Worm (Caenorhabditis elegans) whole organism, late embryonic: ENCODE measurements around the gene C48B4.11.

Source experiments
- C38D4.7 ChIP-seq: fragments of 200-800 bp; sonication (Bioruptor generic); optimal IDR thresholded peaks from 2 replicates; lab custom pipeline; 2018; ENCODE audit warnings: mild to moderate bottlenecking, missing genetic modification characterization, moderate library complexity, missing compliant biosample characterization
- F13H6.1 ChIP-seq: sonication (generic microtip); optimal IDR thresholded peaks from 2 replicates; lab custom pipeline; 2016; ENCODE audit warnings: missing genetic modification characterization, missing compliant biosample characterization
- K09A11.1 ChIP-seq: sonication (generic microtip); optimal IDR thresholded peaks from 2 replicates; lab custom pipeline; 2017; ENCODE audit warnings: antibody characterized with exemption, mild to moderate bottlenecking, missing genetic modification characterization, missing compliant biosample characterization; ENCODE audit not compliant: insufficient read depth
- T23F11.4 ChIP-seq: fragments of 200-800 bp; sonication (Bioruptor generic); optimal IDR thresholded peaks from 2 replicates; lab custom pipeline; 2018; ENCODE audit warnings: mild to moderate bottlenecking, missing genetic modification characterization, missing compliant biosample characterization
- ama-1 ChIP-seq: fragments of 150-350 bp; optimal IDR thresholded peaks from 2 replicates; lab custom pipeline; 2014
- ceh-19 ChIP-seq: fragments of 200-800 bp; sonication (Bioruptor generic); optimal IDR thresholded peaks from 2 replicates; lab custom pipeline; 2018; ENCODE audit warnings: mild to moderate bottlenecking, missing genetic modification characterization, missing compliant biosample characterization
- ceh-2 ChIP-seq: sonication (generic microtip); optimal IDR thresholded peaks from 2 replicates; lab custom pipeline; 2016; ENCODE audit warnings: missing genotype, missing genetic modification characterization, missing compliant biosample characterization
- ceh-22 ChIP-seq: sonication (generic microtip); optimal IDR thresholded peaks from 2 replicates; lab custom pipeline; 2017; ENCODE audit warnings: missing biosample characterization, missing genetic modification characterization
- ceh-34 ChIP-seq: sonication (generic microtip); optimal IDR thresholded peaks from 2 replicates; lab custom pipeline; 2016; ENCODE audit warnings: mild to moderate bottlenecking, missing genetic modification characterization, missing compliant biosample characterization
- ceh-45 ChIP-seq: fragments of 200-800 bp; sonication (Bioruptor generic); IDR thresholded peaks from 2 replicates; pipeline ENCODE4 v1.3.6; 2022; ENCODE audit warnings: missing genetic modification reagents, missing genetic modification characterization, missing compliant biosample characterization
- ceh-48 ChIP-seq: sonication (generic microtip); optimal IDR thresholded peaks from 2 replicates; lab custom pipeline; 2016; ENCODE audit warnings: missing genetic modification characterization, inconsistent platforms, missing compliant biosample characterization
- ceh-6 ChIP-seq: fragments of 200-800 bp; sonication (Bioruptor generic); optimal IDR thresholded peaks from 2 replicates; lab custom pipeline; 2018; ENCODE audit warnings: mild to moderate bottlenecking, missing genetic modification characterization, missing compliant biosample characterization
- che-1 ChIP-seq: sonication (generic microtip); optimal IDR thresholded peaks from 2 replicates; lab custom pipeline; 2016; ENCODE audit warnings: mild to moderate bottlenecking, missing genetic modification characterization, missing compliant biosample characterization
- elt-2 ChIP-seq: sonication (generic microtip); optimal IDR thresholded peaks from 2 replicates; lab custom pipeline; 2016; ENCODE audit warnings: missing genetic modification reagents, missing genetic modification characterization, missing compliant biosample characterization
- ets-4 ChIP-seq: sonication (generic microtip); optimal IDR thresholded peaks from 2 replicates; lab custom pipeline; 2016; ENCODE audit warnings: missing genetic modification characterization, missing compliant biosample characterization
- eyg-1 ChIP-seq: sonication (generic microtip); optimal IDR thresholded peaks from 2 replicates; lab custom pipeline; 2016; ENCODE audit warnings: missing genotype, missing genetic modification characterization, missing compliant biosample characterization
- fkh-6 ChIP-seq: sonication (generic microtip); optimal IDR thresholded peaks from 2 replicates; lab custom pipeline; 2016; ENCODE audit warnings: missing genetic modification characterization, missing compliant biosample characterization
- gmeb-2 ChIP-seq: sonication (generic microtip); optimal IDR thresholded peaks from 2 replicates; lab custom pipeline; 2016; ENCODE audit warnings: missing genetic modification characterization, inconsistent platforms, missing compliant biosample characterization
- hlh-15 ChIP-seq: sonication (generic microtip); optimal IDR thresholded peaks from 2 replicates; lab custom pipeline; 2016; ENCODE audit warnings: missing genetic modification characterization, missing compliant biosample characterization
- hlh-30 ChIP-seq: sonication (generic microtip); optimal IDR thresholded peaks from 2 replicates; lab custom pipeline; 2017; ENCODE audit warnings: antibody characterized with exemption, missing genetic modification characterization, missing compliant biosample characterization; ENCODE audit not compliant: insufficient read depth
- hlh-8 ChIP-seq: sonication (generic microtip); optimal IDR thresholded peaks from 2 replicates; lab custom pipeline; 2016; ENCODE audit warnings: missing genotype, missing genetic modification characterization, missing compliant biosample characterization
- lim-6 ChIP-seq: sonication (generic microtip); optimal IDR thresholded peaks from 2 replicates; lab custom pipeline; 2016; ENCODE audit warnings: missing genetic modification characterization, missing compliant biosample characterization
- lin-11 ChIP-seq: fragments of 200-800 bp; sonication (Bioruptor generic); optimal IDR thresholded peaks from 2 replicates; lab custom pipeline; 2018; ENCODE audit warnings: mild to moderate bottlenecking, missing genetic modification characterization, missing compliant biosample characterization
- madf-2 ChIP-seq: sonication (generic microtip); optimal IDR thresholded peaks from 2 replicates; lab custom pipeline; 2017; ENCODE audit warnings: missing genetic modification characterization, missing compliant biosample characterization
- nfya-1 ChIP-seq: sonication (generic microtip); optimal IDR thresholded peaks from 2 replicates; lab custom pipeline; 2017; ENCODE audit warnings: missing genetic modification characterization, mild to moderate bottlenecking, missing compliant biosample characterization, antibody characterized with exemption, moderate library complexity
- nhr-11 ChIP-seq: fragments of 150-350 bp; optimal IDR thresholded peaks from 2 replicates; lab custom pipeline; 2014; ENCODE audit warnings: missing biosample characterization, missing genetic modification characterization
- npax-4 ChIP-seq: sonication (generic microtip); optimal IDR thresholded peaks from 2 replicates; lab custom pipeline; 2016; ENCODE audit warnings: missing genetic modification characterization, missing compliant biosample characterization
- odd-2 ChIP-seq: sonication (generic microtip); optimal IDR thresholded peaks from 2 replicates; lab custom pipeline; 2017; ENCODE audit warnings: antibody characterized with exemption, mild to moderate bottlenecking, missing genetic modification characterization, missing compliant biosample characterization
- pag-3 ChIP-seq: sonication (generic microtip); optimal IDR thresholded peaks from 2 replicates; lab custom pipeline; 2016; ENCODE audit warnings: missing compliant biosample characterization, missing genetic modification characterization, borderline replicate concordance
- pax-1 ChIP-seq: fragments of 150-350 bp; optimal IDR thresholded peaks from 2 replicates; lab custom pipeline; 2014; ENCODE audit warnings: missing biosample characterization, missing genetic modification characterization
- pha-2 ChIP-seq: sonication (generic microtip); optimal IDR thresholded peaks from 2 replicates; lab custom pipeline; 2017; ENCODE audit warnings: mild to moderate bottlenecking, missing genetic modification characterization, missing compliant biosample characterization
- pha-4 ChIP-seq: fragments of 150-350 bp; optimal IDR thresholded peaks from 2 replicates; lab custom pipeline; 2018; ENCODE audit warnings: missing biosample characterization, missing genetic modification reagents, missing genetic modification characterization
- pros-1 ChIP-seq: fragments of 150-350 bp; optimal IDR thresholded peaks from 2 replicates; lab custom pipeline; 2014; ENCODE audit warnings: missing biosample characterization, missing genetic modification reagents, missing genetic modification characterization
- ref-2 ChIP-seq: sonication (generic microtip); optimal IDR thresholded peaks from 2 replicates; lab custom pipeline; 2016; ENCODE audit warnings: missing genetic modification characterization, missing compliant biosample characterization
- rnt-1 ChIP-seq: sonication (generic microtip); optimal IDR thresholded peaks from 2 replicates; lab custom pipeline; 2016; ENCODE audit warnings: missing genetic modification characterization, missing compliant biosample characterization
- sox-2 ChIP-seq: fragments of 200-800 bp; sonication (Bioruptor generic); IDR thresholded peaks from 2 replicates; pipeline ENCODE4 v1.3.6; 2022; ENCODE audit warnings: missing genetic modification reagents, missing genetic modification characterization, missing compliant biosample characterization
- tbx-2 ChIP-seq: sonication (generic microtip); optimal IDR thresholded peaks from 2 replicates; lab custom pipeline; 2016; ENCODE audit warnings: missing genetic modification characterization, missing compliant biosample characterization
- tbx-7 ChIP-seq: sonication (generic microtip); optimal IDR thresholded peaks from 2 replicates; lab custom pipeline; 2016; ENCODE audit warnings: missing genotype, missing genetic modification characterization, missing compliant biosample characterization
- ttx-3 ChIP-seq: sonication (generic microtip); optimal IDR thresholded peaks from 2 replicates; lab custom pipeline; 2016; ENCODE audit warnings: missing genetic modification reagents, missing genetic modification characterization, missing compliant biosample characterization
- unc-55 ChIP-seq: sonication (generic microtip); optimal IDR thresholded peaks from 2 replicates; lab custom pipeline; 2017; ENCODE audit warnings: missing biosample characterization, missing genetic modification reagents, missing genetic modification characterization
- unc-86 ChIP-seq: sonication (generic microtip); optimal IDR thresholded peaks from 2 replicates; lab custom pipeline; 2016; ENCODE audit warnings: missing genetic modification characterization, missing compliant biosample characterization
- ztf-16 ChIP-seq: sonication (generic microtip); optimal IDR thresholded peaks from 2 replicates; lab custom pipeline; 2017; ENCODE audit warnings: missing genetic modification characterization, missing compliant biosample characterization

The C48B4.11 gene

DNA sequence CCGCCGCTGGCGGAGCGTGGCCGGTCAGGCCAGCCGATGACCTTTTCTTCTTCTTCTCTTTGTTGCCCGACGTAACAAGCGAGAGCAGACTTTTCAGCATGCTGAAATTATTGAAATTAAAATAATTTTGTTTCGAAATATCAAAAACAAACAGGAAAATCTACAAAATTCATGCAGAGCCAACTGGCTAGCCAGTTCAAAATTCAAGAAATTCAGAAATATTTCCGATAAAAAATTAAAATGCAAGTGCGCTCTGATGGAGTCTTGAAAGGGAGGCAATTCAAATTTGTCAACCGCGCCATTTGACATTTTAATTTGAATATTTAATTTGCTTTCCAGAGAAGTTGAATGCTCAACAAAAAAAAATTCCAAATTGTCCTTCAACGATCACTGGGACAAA lies 34.7 kb upstream of the C48B4.11 start, which contains the start of gene F58A4.2:
Gene F58A4.2 (minus strand): TSS at position 101 of the 400 bp plus-strand sequence.
- no peak for TF ChIP-seq ceh-2 (tag; lab: Kevin White, UChicago)
- TF ChIP-seq elt-2 (tag; lab: Kevin White, UChicago): no peak
- TF ChIP-seq pha-2 (tag; lab: Kevin White, UChicago): no peak
- TF ChIP-seq gmeb-2 (tag; lab: Kevin White, UChicago): no peak
- TF ChIP-seq tbx-2 (tag; lab: Kevin White, UChicago): no peak
- no peak for TF ChIP-seq ceh-45
- TF ChIP-seq hlh-8 (tag; lab: Kevin White, UChicago): no peak
- TF ChIP-seq, all 69 proteins: peak for 0

DNA sequence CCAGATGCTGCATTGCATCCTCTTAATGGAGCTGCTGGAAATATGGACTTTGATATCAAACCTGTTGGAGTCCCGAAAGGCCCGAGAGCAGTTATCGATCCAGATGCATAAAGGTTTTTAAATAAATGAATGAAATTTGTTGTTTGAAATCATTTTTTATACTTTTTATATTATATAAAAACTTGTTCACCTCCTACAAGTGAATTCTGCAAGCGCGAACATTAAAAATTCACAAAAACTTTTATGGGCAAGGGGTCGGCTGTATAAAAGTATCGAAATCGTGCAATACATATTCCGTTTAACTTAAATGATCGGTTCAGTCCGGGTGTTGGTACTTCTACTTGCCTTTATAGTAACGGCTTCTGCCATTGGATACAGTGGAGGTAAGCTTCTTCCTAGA lies 32.3 kb upstream of the C48B4.11 start, which contains the start of gene F58A4.1:
Gene F58A4.1 (plus strand): TSS at position 301 of the 400 bp plus-strand sequence.
- no peak for TF ChIP-seq unc-86 (tag; lab: Kevin White, UChicago)
- TF ChIP-seq ceh-22 (tag; lab: Kevin White, UChicago): no peak
- TF ChIP-seq fkh-6 (tag; lab: Kevin White, UChicago): no peak
- TF ChIP-seq gmeb-2 (tag; lab: Kevin White, UChicago): no peak
- no peak for TF ChIP-seq pha-4 (tag; lab: Kevin White, UChicago)
- TF ChIP-seq che-1: no peak
- TF ChIP-seq unc-55 (GFP tag; lab: Kevin White, UChicago): no peak
- no peak for TF ChIP-seq F13H6.1 (tag; lab: Kevin White, UChicago)
- TF ChIP-seq ama-1: no peak
- TF ChIP-seq ceh-45: no peak
- no peak for TF ChIP-seq sox-2
- TF ChIP-seq pax-1 (tag; lab: Kevin White, UChicago): no peak
- no peak for TF ChIP-seq pha-2 (tag; lab: Kevin White, UChicago)
- TF ChIP-seq pag-3 (tag; lab: Kevin White, UChicago): no peak
- no peak for TF ChIP-seq K09A11.1 (tag; lab: Kevin White, UChicago)
- no peak for TF ChIP-seq ets-4 (tag; lab: Kevin White, UChicago)
- TF ChIP-seq ceh-34 (tag; lab: Kevin White, UChicago): no peak
- no peak for TF ChIP-seq lim-6 (tag; lab: Kevin White, UChicago)
- no peak for TF ChIP-seq hlh-30 (tag; lab: Kevin White, UChicago)
- TF ChIP-seq, all 69 proteins: peak for 0

DNA sequence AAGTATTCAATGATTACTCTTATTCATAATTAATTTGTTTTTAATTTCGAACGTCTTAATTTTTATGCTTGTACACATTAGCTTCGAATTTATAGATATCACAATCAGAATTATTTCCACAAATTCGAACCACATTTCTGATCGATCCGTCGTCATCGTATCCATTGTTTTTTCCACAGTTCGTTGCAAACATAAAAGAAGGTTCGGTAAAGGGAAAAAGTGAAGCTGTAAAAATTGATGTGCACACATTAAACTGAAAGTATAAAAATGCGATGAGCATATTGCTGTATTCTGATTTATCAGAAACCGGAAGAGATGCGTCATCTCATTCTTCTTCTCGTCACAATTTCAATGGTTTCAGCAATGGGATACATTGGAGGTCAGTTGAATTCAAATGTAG lies 31.1 kb upstream of the C48B4.11 start, which contains the start of gene C48B4.12:
Gene C48B4.12 (plus strand): TSS at position 301 of the 400 bp plus-strand sequence.
- no peak for TF ChIP-seq C38D4.7 (GFP tag; lab: Kevin White, UChicago)
- TF ChIP-seq odd-2 (tag; lab: Kevin White, UChicago): no peak
- no peak for TF ChIP-seq ceh-48
- no peak for TF ChIP-seq ceh-19
- no peak for TF ChIP-seq eyg-1 (tag; lab: Kevin White, UChicago)
- no peak for TF ChIP-seq pros-1 (tag; lab: Kevin White, UChicago)

DNA sequence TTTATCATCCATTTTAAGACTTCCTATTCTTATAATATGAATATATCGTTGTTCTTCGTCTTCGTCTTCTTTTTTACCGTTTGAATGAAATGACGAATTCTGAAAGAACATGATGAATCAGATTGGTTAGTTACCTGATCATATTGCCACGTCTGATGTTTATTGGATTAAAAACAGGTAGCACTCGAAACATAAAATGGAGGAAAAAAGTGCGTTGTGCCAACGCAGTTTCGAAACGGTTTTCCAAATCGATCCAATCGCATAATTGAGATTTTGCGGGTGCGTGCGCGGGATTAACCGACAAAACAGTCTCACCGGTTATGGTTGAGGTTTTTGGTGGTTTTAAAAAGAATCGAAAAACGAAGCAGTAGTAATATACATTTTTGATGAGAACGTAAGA lies 29.6 kb upstream of the C48B4.11 start, which contains the start of gene rom-2:
Gene rom-2 (minus strand): TSS at position 101 of the 400 bp plus-strand sequence.
- no peak for TF ChIP-seq che-1
- no peak for TF ChIP-seq gmeb-2 (tag; lab: Kevin White, UChicago)
- no peak for TF ChIP-seq ttx-3 (tag; lab: Kevin White, UChicago)
- no peak for TF ChIP-seq ceh-48
- no peak for TF ChIP-seq F13H6.1 (tag; lab: Kevin White, UChicago)
- TF ChIP-seq elt-2 (tag; lab: Kevin White, UChicago): no peak

DNA sequence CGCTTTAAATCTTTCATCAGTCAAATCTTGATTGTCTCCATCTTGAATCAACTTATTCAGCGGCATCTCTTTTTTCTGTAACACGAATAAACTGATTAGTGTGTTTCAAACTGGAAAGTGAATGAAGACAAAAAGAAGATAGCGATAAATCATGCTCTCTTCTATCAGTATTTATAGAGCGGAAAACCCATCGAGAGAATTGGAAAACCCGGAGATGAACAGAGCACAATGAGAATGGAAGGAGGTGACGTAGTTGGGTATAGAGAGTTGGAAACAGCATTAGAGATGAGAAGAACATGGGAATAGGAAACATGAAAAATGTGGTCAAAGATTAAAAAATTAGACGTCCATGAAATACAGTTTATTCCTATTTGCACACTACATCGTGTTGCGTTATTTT lies 26.2 kb upstream of the C48B4.11 start, which contains the start of gene acox-1.5:
Gene acox-1.5 (minus strand): TSS at position 75 of the 400 bp plus-strand sequence.
- TF ChIP-seq K09A11.1 (tag; lab: Kevin White, UChicago) (no peak), gmeb-2 (tag; lab: Kevin White, UChicago) (no peak), ceh-6 (GFP tag; lab: Kevin White, UChicago) (no peak), ref-2 (tag; lab: Kevin White, UChicago) (no peak), elt-2 (tag; lab: Kevin White, UChicago) (no peak), lin-11 (no peak), npax-4 (tag; lab: Kevin White, UChicago) (no peak), nhr-11 (no peak), rnt-1 (no peak), ceh-2 (tag; lab: Kevin White, UChicago) (no peak), T23F11.4 (GFP tag; lab: Kevin White, UChicago) (no peak), tbx-7 (no peak), madf-2 (tag; lab: Kevin White, UChicago) (no peak), nfya-1 (tag; lab: Kevin White, UChicago) (no peak), ztf-16 (tag; lab: Kevin White, UChicago) (no peak), pros-1 (tag; lab: Kevin White, UChicago) (no peak), hlh-15 (tag; lab: Kevin White, UChicago) (no peak), pha-4 (tag; lab: Kevin White, UChicago) (no peak), pax-1 (tag; lab: Kevin White, UChicago) (no peak)
